Worm (Caenorhabditis elegans) whole organism, late embryonic: Measurements from ENCODE around the gene snrp-40.1.

Source experiments
- F13H6.1 ChIP-seq: sonication (generic microtip); optimal IDR thresholded peaks from 2 replicates; lab custom pipeline; 2016; ENCODE audit warnings: missing genetic modification characterization, missing compliant biosample characterization
- K09A11.1 ChIP-seq: sonication (generic microtip); optimal IDR thresholded peaks from 2 replicates; lab custom pipeline; 2017; ENCODE audit warnings: antibody characterized with exemption, mild to moderate bottlenecking, missing genetic modification characterization, missing compliant biosample characterization; ENCODE audit not compliant: insufficient read depth
- Y22D7AL.16 ChIP-seq: sonication (generic microtip); optimal IDR thresholded peaks from 2 replicates; lab custom pipeline; 2016; ENCODE audit warnings: missing genetic modification characterization, missing compliant biosample characterization
- ahr-1 ChIP-seq: sonication (generic microtip); optimal IDR thresholded peaks from 2 replicates; lab custom pipeline; 2016; ENCODE audit warnings: missing genetic modification characterization, missing compliant biosample characterization
- ama-1 ChIP-seq: fragments of 150-350 bp; optimal IDR thresholded peaks from 2 replicates; lab custom pipeline; 2014
- ceh-14 ChIP-seq: sonication (generic microtip); optimal IDR thresholded peaks from 2 replicates; lab custom pipeline; 2016; ENCODE audit warnings: missing genotype, missing genetic modification characterization, missing compliant biosample characterization
- ceh-18 ChIP-seq: sonication (generic microtip); optimal IDR thresholded peaks from 2 replicates; lab custom pipeline; 2016; ENCODE audit warnings: missing genetic modification characterization, missing compliant biosample characterization
- ceh-22 ChIP-seq: sonication (generic microtip); optimal IDR thresholded peaks from 2 replicates; lab custom pipeline; 2017; ENCODE audit warnings: missing biosample characterization, missing genetic modification characterization
- ceh-31 ChIP-seq: sonication (generic microtip); optimal IDR thresholded peaks from 2 replicates; lab custom pipeline; 2016; ENCODE audit warnings: missing genetic modification characterization, missing compliant biosample characterization
- ceh-34 ChIP-seq: sonication (generic microtip); optimal IDR thresholded peaks from 2 replicates; lab custom pipeline; 2016; ENCODE audit warnings: mild to moderate bottlenecking, missing genetic modification characterization, missing compliant biosample characterization
- ceh-45 ChIP-seq: fragments of 200-800 bp; sonication (Bioruptor generic); IDR thresholded peaks from 2 replicates; pipeline ENCODE4 v1.3.6; 2022; ENCODE audit warnings: missing genetic modification reagents, missing genetic modification characterization, missing compliant biosample characterization
- ceh-48 ChIP-seq: sonication (generic microtip); optimal IDR thresholded peaks from 2 replicates; lab custom pipeline; 2016; ENCODE audit warnings: missing genetic modification characterization, inconsistent platforms, missing compliant biosample characterization
- ceh-6 ChIP-seq: fragments of 200-800 bp; sonication (Bioruptor generic); optimal IDR thresholded peaks from 2 replicates; lab custom pipeline; 2018; ENCODE audit warnings: mild to moderate bottlenecking, missing genetic modification characterization, missing compliant biosample characterization
- ceh-9 ChIP-seq: sonication (generic microtip); optimal IDR thresholded peaks from 2 replicates; lab custom pipeline; 2016; ENCODE audit warnings: mild to moderate bottlenecking, missing genetic modification characterization, inconsistent platforms, missing compliant biosample characterization
- che-1 ChIP-seq: sonication (generic microtip); optimal IDR thresholded peaks from 2 replicates; lab custom pipeline; 2016; ENCODE audit warnings: mild to moderate bottlenecking, missing genetic modification characterization, missing compliant biosample characterization
- dmd-4 ChIP-seq: sonication (generic microtip); optimal IDR thresholded peaks from 2 replicates; lab custom pipeline; 2016; ENCODE audit warnings: borderline replicate concordance, missing genetic modification characterization, missing compliant biosample characterization
- elt-4 ChIP-seq: sonication (generic microtip); optimal IDR thresholded peaks from 2 replicates; lab custom pipeline; 2016; ENCODE audit warnings: missing genetic modification characterization, missing compliant biosample characterization
- ets-4 ChIP-seq: sonication (generic microtip); optimal IDR thresholded peaks from 2 replicates; lab custom pipeline; 2016; ENCODE audit warnings: missing genetic modification characterization, missing compliant biosample characterization
- eyg-1 ChIP-seq: sonication (generic microtip); optimal IDR thresholded peaks from 2 replicates; lab custom pipeline; 2016; ENCODE audit warnings: missing genotype, missing genetic modification characterization, missing compliant biosample characterization
- fkh-6 ChIP-seq: sonication (generic microtip); optimal IDR thresholded peaks from 2 replicates; lab custom pipeline; 2016; ENCODE audit warnings: missing genetic modification characterization, missing compliant biosample characterization
- gmeb-2 ChIP-seq: sonication (generic microtip); optimal IDR thresholded peaks from 2 replicates; lab custom pipeline; 2016; ENCODE audit warnings: missing genetic modification characterization, inconsistent platforms, missing compliant biosample characterization
- hlh-13 ChIP-seq: fragments of 200-800 bp; sonication (Bioruptor generic); optimal IDR thresholded peaks from 2 replicates; lab custom pipeline; 2018; ENCODE audit warnings: mild to moderate bottlenecking, missing genetic modification characterization, missing compliant biosample characterization
- hlh-30 ChIP-seq: sonication (generic microtip); optimal IDR thresholded peaks from 2 replicates; lab custom pipeline; 2017; ENCODE audit warnings: antibody characterized with exemption, missing genetic modification characterization, missing compliant biosample characterization; ENCODE audit not compliant: insufficient read depth
- hlh-6 ChIP-seq: sonication (generic microtip); optimal IDR thresholded peaks from 2 replicates; lab custom pipeline; 2016; ENCODE audit warnings: missing genotype, missing genetic modification characterization, missing compliant biosample characterization
- hlh-8 ChIP-seq: sonication (generic microtip); optimal IDR thresholded peaks from 2 replicates; lab custom pipeline; 2016; ENCODE audit warnings: missing genotype, missing genetic modification characterization, missing compliant biosample characterization
- lim-6 ChIP-seq: sonication (generic microtip); optimal IDR thresholded peaks from 2 replicates; lab custom pipeline; 2016; ENCODE audit warnings: missing genetic modification characterization, missing compliant biosample characterization
- madf-2 ChIP-seq: sonication (generic microtip); optimal IDR thresholded peaks from 2 replicates; lab custom pipeline; 2017; ENCODE audit warnings: missing genetic modification characterization, missing compliant biosample characterization
- mec-3 ChIP-seq: sonication (generic microtip); optimal IDR thresholded peaks from 2 replicates; lab custom pipeline; 2016; ENCODE audit warnings: borderline replicate concordance, missing genetic modification characterization, missing compliant biosample characterization
- nhr-11 ChIP-seq: fragments of 150-350 bp; optimal IDR thresholded peaks from 2 replicates; lab custom pipeline; 2014; ENCODE audit warnings: missing biosample characterization, missing genetic modification characterization
- nhr-232 ChIP-seq: sonication (generic microtip); optimal IDR thresholded peaks from 2 replicates; lab custom pipeline; 2016; ENCODE audit warnings: missing genetic modification characterization, missing compliant biosample characterization
- npax-4 ChIP-seq: sonication (generic microtip); optimal IDR thresholded peaks from 2 replicates; lab custom pipeline; 2016; ENCODE audit warnings: missing genetic modification characterization, missing compliant biosample characterization
- odd-2 ChIP-seq: sonication (generic microtip); optimal IDR thresholded peaks from 2 replicates; lab custom pipeline; 2017; ENCODE audit warnings: antibody characterized with exemption, mild to moderate bottlenecking, missing genetic modification characterization, missing compliant biosample characterization
- pag-3 ChIP-seq: sonication (generic microtip); optimal IDR thresholded peaks from 2 replicates; lab custom pipeline; 2016; ENCODE audit warnings: missing compliant biosample characterization, missing genetic modification characterization, borderline replicate concordance
- pat-9 ChIP-seq: fragments of 200-800 bp; sonication (Bioruptor generic); optimal IDR thresholded peaks from 2 replicates; lab custom pipeline; 2018; ENCODE audit warnings: mild to moderate bottlenecking, missing genetic modification characterization, moderate library complexity, missing compliant biosample characterization
- pha-2 ChIP-seq: sonication (generic microtip); optimal IDR thresholded peaks from 2 replicates; lab custom pipeline; 2017; ENCODE audit warnings: mild to moderate bottlenecking, missing genetic modification characterization, missing compliant biosample characterization
- pha-4 ChIP-seq: fragments of 150-350 bp; optimal IDR thresholded peaks from 2 replicates; lab custom pipeline; 2018; ENCODE audit warnings: missing biosample characterization, missing genetic modification reagents, missing genetic modification characterization
- pros-1 ChIP-seq: fragments of 150-350 bp; optimal IDR thresholded peaks from 2 replicates; lab custom pipeline; 2014; ENCODE audit warnings: missing biosample characterization, missing genetic modification reagents, missing genetic modification characterization
- rnt-1 ChIP-seq: sonication (generic microtip); optimal IDR thresholded peaks from 2 replicates; lab custom pipeline; 2016; ENCODE audit warnings: missing genetic modification characterization, missing compliant biosample characterization
- sdc-2 ChIP-seq: sonication (generic microtip); optimal IDR thresholded peaks from 2 replicates; lab custom pipeline; 2016; ENCODE audit warnings: missing genotype, missing genetic modification characterization, missing compliant biosample characterization
- sox-2 ChIP-seq: fragments of 200-800 bp; sonication (Bioruptor generic); IDR thresholded peaks from 2 replicates; pipeline ENCODE4 v1.3.6; 2022; ENCODE audit warnings: missing genetic modification reagents, missing genetic modification characterization, missing compliant biosample characterization
- sox-4 ChIP-seq: sonication (generic microtip); optimal IDR thresholded peaks from 2 replicates; lab custom pipeline; 2017; ENCODE audit warnings: mild to moderate bottlenecking, missing genetic modification characterization, inconsistent platforms, missing compliant biosample characterization
- syd-9 ChIP-seq: sonication (generic microtip); optimal IDR thresholded peaks from 2 replicates; lab custom pipeline; 2016; ENCODE audit warnings: mild to moderate bottlenecking, missing genetic modification characterization, moderate library complexity, missing compliant biosample characterization
- tbx-2 ChIP-seq: sonication (generic microtip); optimal IDR thresholded peaks from 2 replicates; lab custom pipeline; 2016; ENCODE audit warnings: missing genetic modification characterization, missing compliant biosample characterization
- ttx-3 ChIP-seq: sonication (generic microtip); optimal IDR thresholded peaks from 2 replicates; lab custom pipeline; 2016; ENCODE audit warnings: missing genetic modification reagents, missing genetic modification characterization, missing compliant biosample characterization
- unc-42 ChIP-seq: sonication (generic microtip); optimal IDR thresholded peaks from 2 replicates; lab custom pipeline; 2016; ENCODE audit warnings: missing genotype, missing genetic modification characterization, missing compliant biosample characterization
- unc-55 ChIP-seq: sonication (generic microtip); optimal IDR thresholded peaks from 2 replicates; lab custom pipeline; 2017; ENCODE audit warnings: missing biosample characterization, missing genetic modification reagents, missing genetic modification characterization
- unc-86 ChIP-seq: sonication (generic microtip); optimal IDR thresholded peaks from 2 replicates; lab custom pipeline; 2016; ENCODE audit warnings: missing genetic modification characterization, missing compliant biosample characterization
- zip-5 ChIP-seq: sonication (generic microtip); optimal IDR thresholded peaks from 2 replicates; lab custom pipeline; 2016; ENCODE audit warnings: missing genetic modification characterization, missing compliant biosample characterization
- ztf-16 ChIP-seq: sonication (generic microtip); optimal IDR thresholded peaks from 2 replicates; lab custom pipeline; 2017; ENCODE audit warnings: missing genetic modification characterization, missing compliant biosample characterization

snrp-40.1 gene

DNA sequence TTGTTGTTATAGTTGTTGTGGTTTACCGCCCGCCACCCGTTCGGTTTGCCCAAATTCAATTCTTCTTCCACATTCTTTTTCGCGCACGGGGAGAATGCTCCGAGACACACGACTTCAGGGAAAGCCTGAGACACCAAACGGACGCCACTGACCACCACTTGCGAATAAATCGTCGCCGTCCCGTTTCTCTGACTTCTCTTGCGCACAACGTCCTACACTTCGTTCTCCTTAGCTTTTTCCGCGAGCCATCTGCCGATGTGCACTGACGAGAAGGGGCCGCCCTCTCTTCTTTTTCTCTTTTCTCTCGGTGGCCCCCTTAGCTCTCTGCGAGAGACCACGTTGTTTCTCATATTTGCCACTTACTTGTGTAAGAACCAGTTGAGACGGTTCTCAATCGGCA lies 42.5 kb downstream of the snrp-40.1 start, which contains the start of gene C03A3.1 (continued):
- TF ChIP-seq F13H6.1 (tag; lab: Kevin White, UChicago) (peak; percentile 12), madf-2 (tag; lab: Kevin White, UChicago) (no peak), sox-4 (tag; lab: Kevin White, UChicago) (no peak), ceh-48 (tag; lab: Kevin White, UChicago) (no peak), ceh-14 (peak; percentile 38), npax-4 (tag; lab: Kevin White, UChicago) (no peak), dmd-4 (no peak), ceh-22 (tag; lab: Kevin White, UChicago) (no peak), nhr-232 (tag; lab: Kevin White, UChicago) (peak; percentile 3), gmeb-2 (tag; lab: Kevin White, UChicago) (no peak), unc-42 (tag; lab: Kevin White, UChicago) (peak; percentile 51), elt-4 (tag; lab: Kevin White, UChicago) (no peak), unc-86 (tag; lab: Kevin White, UChicago) (no peak), ceh-6 (no peak), unc-55 (GFP tag; lab: Kevin White, UChicago) (no peak), ets-4 (tag; lab: Kevin White, UChicago) (no peak), fkh-6 (tag; lab: Kevin White, UChicago) (no peak), ama-1 (lab: Kevin White, UChicago) (no peak), che-1 (tag; lab: Kevin White, UChicago) (no peak), pha-4 (tag; lab: Kevin White, UChicago) (no peak), tbx-2 (tag; lab: Kevin White, UChicago) (peak; percentile 49), syd-9 (tag; lab: Kevin White, UChicago) (peak; percentile 65), pros-1 (no peak), hlh-30 (tag; lab: Kevin White, UChicago) (no peak), rnt-1 (tag; lab: Kevin White, UChicago) (peak; percentile 49), ceh-18 (tag; lab: Kevin White, UChicago) (peak; percentile 1), lim-6 (no peak), ceh-9 (no peak), odd-2 (no peak), nhr-11 (tag; lab: Kevin White, UChicago) (no peak), hlh-6 (tag; lab: Kevin White, UChicago) (peak; percentile 58), pag-3 (no peak), ceh-45 (GFP tag; lab: Robert Waterston, UW) (no peak), ahr-1 (tag; lab: Kevin White, UChicago) (no peak), hlh-8 (peak; percentile 33), ceh-34 (tag; lab: Kevin White, UChicago) (peak; percentile 77), K09A11.1 (tag; lab: Kevin White, UChicago) (no peak), zip-5 (tag; lab: Kevin White, UChicago) (no peak), Y22D7AL.16 (tag; lab: Kevin White, UChicago) (no peak)

DNA sequence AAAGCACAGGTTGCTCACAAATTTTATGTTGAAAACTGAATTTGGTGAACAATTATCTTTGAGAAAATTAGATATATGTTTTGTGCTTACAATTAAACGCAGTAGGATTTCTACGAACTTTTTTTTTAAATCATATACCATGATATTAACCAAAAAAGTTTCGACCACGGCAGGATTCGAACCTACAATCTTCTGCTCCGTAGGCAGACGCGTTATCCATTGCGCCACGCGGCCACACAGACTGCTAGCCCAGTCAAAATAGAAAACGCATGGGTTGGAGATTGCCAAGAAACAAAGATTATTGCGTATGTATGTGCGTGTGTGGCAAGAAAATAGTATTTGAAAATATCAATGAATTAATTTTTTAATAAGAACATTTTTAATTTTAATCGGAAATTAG lies 47.2 kb downstream of the snrp-40.1 start:
- TF ChIP-seq sdc-2 (tag; lab: Kevin White, UChicago) (peak; percentile 61), fkh-6 (tag; lab: Kevin White, UChicago) (peak; percentile 61), sox-4 (tag; lab: Kevin White, UChicago) (peak; percentile 45), ets-4 (tag; lab: Kevin White, UChicago) (peak; percentile 30), che-1 (tag; lab: Kevin White, UChicago) (peak; percentile 57), ttx-3 (tag; lab: Kevin White, UChicago) (peak; percentile 55), pha-2 (tag; lab: Kevin White, UChicago) (no peak), npax-4 (tag; lab: Kevin White, UChicago) (no peak), F13H6.1 (tag; lab: Kevin White, UChicago) (peak; percentile 23), ztf-16 (tag; lab: Kevin White, UChicago) (peak; percentile 51), eyg-1 (tag; lab: Kevin White, UChicago) (no peak), elt-4 (tag; lab: Kevin White, UChicago) (no peak), dmd-4 (no peak), syd-9 (tag; lab: Kevin White, UChicago) (peak; percentile 31), ceh-48 (tag; lab: Kevin White, UChicago) (no peak), hlh-13 (GFP tag; lab: Kevin White, UChicago) (peak; percentile 24), ceh-31 (no peak), ceh-34 (tag; lab: Kevin White, UChicago) (peak; percentile 38), unc-42 (tag; lab: Kevin White, UChicago) (no peak), sox-2 (GFP tag; lab: Robert Waterston, UW) (no peak; the same call in 1 of the 2 replicates), Y22D7AL.16 (tag; lab: Kevin White, UChicago) (no peak), hlh-6 (tag; lab: Kevin White, UChicago) (peak; percentile 31), nhr-232 (tag; lab: Kevin White, UChicago) (peak; percentile 13), pat-9 (tag; lab: Kevin White, UChicago) (peak; percentile 66), lim-6 (no peak), odd-2 (no peak), hlh-8 (no peak), K09A11.1 (tag; lab: Kevin White, UChicago) (peak; percentile 33), mec-3 (tag; lab: Kevin White, UChicago) (no peak), tbx-2 (tag; lab: Kevin White, UChicago) (peak; percentile 34), pha-4 (tag; lab: Kevin White, UChicago) (no peak), ceh-22 (tag; lab: Kevin White, UChicago) (no peak)
